Worm (Caenorhabditis elegans): ENCODE measurements around the gene C45B2.6.

- TF ChIP-seq nhr-237 (tag; optimal IDR thresholded peaks at IDR 0.05) = no peak
- TF ChIP-seq ZK546.5 (tag; optimal IDR thresholded peaks at IDR 0.05) = no peak
- no peak for TF ChIP-seq skn-1 (tag; optimal IDR thresholded peaks at IDR 0.05)
- TF ChIP-seq pha-4 (tag; optimal IDR thresholded peaks at IDR 0.05) = peak; percentile 43
- TF ChIP-seq tbx-2 (tag; optimal IDR thresholded peaks at IDR 0.05) = no peak
- TF ChIP-seq lin-39 (tag; optimal IDR thresholded peaks at IDR 0.05) = no peak
- TF ChIP-seq unc-62 (GFP tag; optimal IDR thresholded peaks at IDR 0.05) = no peak
- no peak for TF ChIP-seq aly-2 (tag; optimal IDR thresholded peaks at IDR 0.05)
- no peak for TF ChIP-seq nhr-11 (tag; optimal IDR thresholded peaks at IDR 0.05)
- no peak for TF ChIP-seq nhr-76 (tag; optimal IDR thresholded peaks at IDR 0.05)
- no peak for TF ChIP-seq lsy-12 (tag; optimal IDR thresholded peaks at IDR 0.05)
- no peak for TF ChIP-seq ceh-28 (tag; optimal IDR thresholded peaks at IDR 0.05)
- TF ChIP-seq mdl-1 (tag; optimal IDR thresholded peaks at IDR 0.05) = no peak
- no peak for TF ChIP-seq ztf-4 (tag; optimal IDR thresholded peaks at IDR 0.05)
Observed at ce11 chrX:6052744-6053143, at the start of gene C45B2.6.

All from whole organism, L3 larva.